Fruit fly (Drosophila melanogaster) whole organism, embryonic: ENCODE data around the gene Irc.

Experiments used
- Abd-B ChIP-seq: fragments of 200-800 bp; sonication (Bioruptor generic); optimal IDR thresholded peaks from 2 replicates; lab custom pipeline; 2018; ENCODE audit warnings: missing biosample characterization, mild to moderate bottlenecking, missing genetic modification characterization, moderate library complexity
- Aef1 ChIP-seq: fragments of 200-800 bp; sonication (Bioruptor generic); IDR thresholded peaks from 3 replicates; pipeline ENCODE4 v1.3.6; 2022; ENCODE audit warnings: missing biosample characterization, missing genetic modification characterization
- BtbVII ChIP-seq: fragments of 200-800 bp; sonication (Bioruptor generic); optimal IDR thresholded peaks from 3 replicates; lab custom pipeline; 2017; ENCODE audit warnings: missing biosample characterization, mild to moderate bottlenecking, missing genetic modification characterization
- CG12071 ChIP-seq: fragments of 200-800 bp; sonication (Bioruptor generic); optimal IDR thresholded peaks from 3 replicates; lab custom pipeline; 2018; ENCODE audit warnings: missing biosample characterization, mild to moderate bottlenecking, missing genetic modification characterization
- CG13296 ChIP-seq: fragments of 200-800 bp; sonication (Bioruptor generic); optimal IDR thresholded peaks from 3 replicates; lab custom pipeline; 2018; ENCODE audit warnings: missing biosample characterization, mild to moderate bottlenecking, missing genetic modification characterization
- CG13624 ChIP-seq: fragments of 200-800 bp; sonication (Bioruptor generic); optimal IDR thresholded peaks from 2 replicates; lab custom pipeline; 2016; ENCODE audit warnings: missing biosample characterization, missing genetic modification characterization
- CG13775 ChIP-seq: fragments of 200-800 bp; sonication (Bioruptor generic); optimal IDR thresholded peaks from 3 replicates; lab custom pipeline; 2017; ENCODE audit warnings: missing biosample characterization, mild to moderate bottlenecking, missing genetic modification characterization
- CG14710 ChIP-seq: fragments of 200-800 bp; sonication (Bioruptor generic); optimal IDR thresholded peaks from 3 replicates; lab custom pipeline; 2019; ENCODE audit warnings: missing biosample characterization, mild to moderate bottlenecking, missing genetic modification characterization, moderate library complexity
- CG2199 ChIP-seq: fragments of 200-800 bp; sonication (Bioruptor generic); IDR thresholded peaks from 3 replicates; pipeline ENCODE4 v1.3.6; 2022; ENCODE audit warnings: missing biosample characterization, missing genetic modification characterization
- CG30403 ChIP-seq: fragments of 200-800 bp; sonication (Bioruptor generic); optimal IDR thresholded peaks from 3 replicates; lab custom pipeline; 2016; ENCODE audit warnings: missing biosample characterization, missing genetic modification characterization
- CG30431 ChIP-seq: fragments of 200-800 bp; sonication (Bioruptor generic); optimal IDR thresholded peaks from 2 replicates; lab custom pipeline; 2017; ENCODE audit warnings: missing biosample characterization, missing genetic modification characterization
- CG32767 ChIP-seq: fragments of 200-800 bp; sonication (Bioruptor generic); IDR thresholded peaks from 2 replicates; pipeline ENCODE4 v1.3.6; 2022; ENCODE audit warnings: missing biosample characterization, missing genetic modification characterization
- CG34224 ChIP-seq: fragments of 200-800 bp; sonication (Bioruptor generic); IDR thresholded peaks from 3 replicates; pipeline ENCODE4 v1.3.6; 2022; ENCODE audit warnings: missing biosample characterization, missing genetic modification characterization; ENCODE audit not compliant: partially characterized antibody
- CG3995 ChIP-seq: fragments of 200-800 bp; sonication (Bioruptor generic); optimal IDR thresholded peaks from 3 replicates; lab custom pipeline; 2016; ENCODE audit warnings: missing biosample characterization, missing genetic modification characterization
- CG6854 ChIP-seq: fragments of 200-800 bp; sonication (Bioruptor generic); optimal IDR thresholded peaks from 3 replicates; lab custom pipeline; 2017; ENCODE audit warnings: missing biosample characterization, mild to moderate bottlenecking, missing genetic modification characterization
- CG7928 ChIP-seq: fragments of 200-800 bp; sonication (Bioruptor generic); optimal IDR thresholded peaks from 2 replicates; lab custom pipeline; 2017; ENCODE audit warnings: missing biosample characterization, mild to moderate bottlenecking, missing genetic modification characterization
- CG7987 ChIP-seq: fragments of 200-800 bp; sonication (Bioruptor generic); optimal IDR thresholded peaks from 2 replicates; lab custom pipeline; 2018; ENCODE audit warnings: missing biosample characterization, mild to moderate bottlenecking, missing genetic modification characterization, moderate library complexity
- CG8089 ChIP-seq: fragments of 200-800 bp; sonication (Bioruptor generic); optimal IDR thresholded peaks from 3 replicates; lab custom pipeline; 2016; ENCODE audit warnings: missing biosample characterization, missing genetic modification characterization
- D19B ChIP-seq: fragments of 200-800 bp; sonication (Bioruptor generic); optimal IDR thresholded peaks from 2 replicates; lab custom pipeline; 2017; ENCODE audit warnings: missing biosample characterization, mild to moderate bottlenecking, missing genetic modification characterization
- Dad ChIP-seq: fragments of 200-800 bp; sonication (Bioruptor generic); optimal IDR thresholded peaks from 3 replicates; lab custom pipeline; 2016; ENCODE audit warnings: missing biosample characterization, missing genetic modification characterization
- Dfd ChIP-seq, 2 experiments: fragments of >200 bp; optimal IDR thresholded peaks; 2 replicates each; lab custom pipeline; 2017; ENCODE audit warnings: missing biosample characterization in 2 of 2, missing genetic modification characterization in 2 of 2
- Elba2 ChIP-seq: fragments of 200-800 bp; sonication (Bioruptor generic); optimal IDR thresholded peaks from 3 replicates; lab custom pipeline; 2016; ENCODE audit warnings: missing biosample characterization, missing genetic modification characterization
- HLHmδ ChIP-seq: fragments of 200-800 bp; sonication (Bioruptor generic); optimal IDR thresholded peaks from 2 replicates; lab custom pipeline; 2018; ENCODE audit warnings: missing biosample characterization, mild to moderate bottlenecking, missing genetic modification characterization, moderate library complexity
- MBD-R2 ChIP-seq: fragments of 200-800 bp; sonication (Bioruptor generic); IDR thresholded peaks from 2 replicates; pipeline ENCODE4 v1.3.6; 2022; ENCODE audit warnings: missing biosample characterization, missing genetic modification characterization
- Mes4 ChIP-seq: fragments of 200-800 bp; sonication (Bioruptor generic); optimal IDR thresholded peaks from 2 replicates; lab custom pipeline; 2016; ENCODE audit warnings: missing biosample characterization, missing genetic modification characterization
- NC2α ChIP-seq: fragments of 200-800 bp; sonication (Bioruptor generic); optimal IDR thresholded peaks from 2 replicates; lab custom pipeline; 2016; ENCODE audit warnings: missing biosample characterization, missing genetic modification characterization
- Scr ChIP-seq: fragments of 200-800 bp; sonication (Bioruptor generic); IDR thresholded peaks from 2 replicates; pipeline ENCODE4 v1.3.6; 2022; ENCODE audit warnings: missing biosample characterization, missing genetic modification characterization; ENCODE audit not compliant: partially characterized antibody
- Side ChIP-seq: fragments of 200-800 bp; sonication (Bioruptor generic); optimal IDR thresholded peaks from 2 replicates; lab custom pipeline; 2016; ENCODE audit warnings: missing biosample characterization, missing genetic modification characterization
- Spps ChIP-seq: fragments of 200-800 bp; sonication (Bioruptor generic); optimal IDR thresholded peaks from 2 replicates; lab custom pipeline; 2018; ENCODE audit warnings: missing biosample characterization, mild to moderate bottlenecking, missing genetic modification characterization
- ab ChIP-seq: fragments of 200-800 bp; sonication (Bioruptor generic); optimal IDR thresholded peaks from 2 replicates; lab custom pipeline; 2016; ENCODE audit warnings: missing biosample characterization, missing genetic modification characterization
- abd-A ChIP-seq: fragments of 200-800 bp; sonication (Bioruptor generic); optimal IDR thresholded peaks from 3 replicates; lab custom pipeline; 2019; ENCODE audit warnings: missing biosample characterization, mild to moderate bottlenecking, missing genetic modification characterization, moderate library complexity
- ase ChIP-seq: fragments of 200-800 bp; sonication (Bioruptor generic); IDR thresholded peaks from 3 replicates; pipeline ENCODE4 v1.3.6; 2022; ENCODE audit warnings: missing biosample characterization, missing genetic modification characterization
- bigmax ChIP-seq: fragments of 200-800 bp; sonication (Bioruptor generic); optimal IDR thresholded peaks from 2 replicates; lab custom pipeline; 2018; ENCODE audit warnings: missing biosample characterization, mild to moderate bottlenecking, missing genetic modification characterization
- caup ChIP-seq: fragments of 200-800 bp; sonication (Bioruptor generic); optimal IDR thresholded peaks from 3 replicates; lab custom pipeline; 2017; ENCODE audit warnings: missing biosample characterization, mild to moderate bottlenecking, missing genetic modification characterization, moderate library complexity; ENCODE audit not compliant: severe bottlenecking
- dan ChIP-seq: fragments of 200-800 bp; sonication (Bioruptor generic); IDR thresholded peaks from 2 replicates; pipeline ENCODE4 v1.3.6; 2022; ENCODE audit warnings: missing biosample characterization, missing genetic modification characterization
- exex ChIP-seq: fragments of 200-800 bp; sonication (Bioruptor generic); optimal IDR thresholded peaks from 4 replicates; lab custom pipeline; 2018; ENCODE audit warnings: missing biosample characterization, mild to moderate bottlenecking, missing genetic modification characterization, moderate library complexity
- fu2 ChIP-seq: fragments of 200-800 bp; sonication (Bioruptor generic); optimal IDR thresholded peaks from 2 replicates; lab custom pipeline; 2016; ENCODE audit warnings: missing biosample characterization, missing genetic modification characterization
- grn ChIP-seq: fragments of 200-800 bp; sonication (Bioruptor generic); optimal IDR thresholded peaks from 3 replicates; lab custom pipeline; 2017; ENCODE audit warnings: missing biosample characterization, missing genetic modification characterization
- gsb-n ChIP-seq: fragments of 200-800 bp; sonication (Bioruptor generic); optimal IDR thresholded peaks from 3 replicates; lab custom pipeline; 2018; ENCODE audit warnings: missing biosample characterization, mild to moderate bottlenecking, missing genetic modification characterization
- jigr1 ChIP-seq: fragments of 200-800 bp; sonication (Bioruptor generic); IDR thresholded peaks from 3 replicates; pipeline ENCODE4 v1.3.6; 2022; ENCODE audit warnings: missing biosample characterization, missing genetic modification characterization
- lov ChIP-seq, 2 experiments: fragments of 200-800 bp in 1 of 2; fragments of >200 bp in 1 of 2; sonication (Bioruptor generic) in 1 of 2; IDR thresholded peaks in 1 of 2; optimal IDR thresholded peaks in 1 of 2; 2 replicates in 1 of 2; 3 replicates in 1 of 2; pipeline versions ENCODE4 v1.3.6 to Lab custom; 2017 to 2022; ENCODE audit warnings: missing biosample characterization in 1 of 2, missing genetic modification characterization in 1 of 2
- org-1 ChIP-seq: fragments of 200-800 bp; sonication (Bioruptor generic); optimal IDR thresholded peaks from 2 replicates; lab custom pipeline; 2017; ENCODE audit warnings: missing biosample characterization, missing genetic modification characterization
- prd ChIP-seq, 3 experiments: fragments of >200 bp in 2 of 3; fragments of 200-800 bp in 1 of 3; sonication (Bioruptor generic) in 1 of 3; optimal IDR thresholded peaks in 2 of 3; IDR thresholded peaks in 1 of 3; 2 replicates in 2 of 3; 3 replicates in 1 of 3; pipeline versions ENCODE4 v1.3.6 to Lab custom; 2017 to 2022; ENCODE audit warnings: missing biosample characterization in 1 of 3, missing genetic modification characterization in 1 of 3
- psq ChIP-seq: fragments of 200-800 bp; sonication (Bioruptor generic); optimal IDR thresholded peaks from 2 replicates; lab custom pipeline; 2017; ENCODE audit warnings: missing biosample characterization, missing genetic modification characterization
- slbo ChIP-seq: fragments of 200-800 bp; sonication (Bioruptor generic); IDR thresholded peaks from 2 replicates; pipeline ENCODE4 v1.3.6; 2022; ENCODE audit warnings: missing biosample characterization, missing genetic modification characterization
- sqz ChIP-seq: fragments of 200-800 bp; sonication (Bioruptor generic); optimal IDR thresholded peaks from 3 replicates; lab custom pipeline; 2018; ENCODE audit warnings: missing biosample characterization, mild to moderate bottlenecking, missing genetic modification characterization
- zfh2 ChIP-seq: fragments of 200-800 bp; sonication (Bioruptor generic); optimal IDR thresholded peaks from 2 replicates; lab custom pipeline; 2016; ENCODE audit warnings: missing biosample characterization, missing genetic modification characterization

Gene Irc

DNA sequence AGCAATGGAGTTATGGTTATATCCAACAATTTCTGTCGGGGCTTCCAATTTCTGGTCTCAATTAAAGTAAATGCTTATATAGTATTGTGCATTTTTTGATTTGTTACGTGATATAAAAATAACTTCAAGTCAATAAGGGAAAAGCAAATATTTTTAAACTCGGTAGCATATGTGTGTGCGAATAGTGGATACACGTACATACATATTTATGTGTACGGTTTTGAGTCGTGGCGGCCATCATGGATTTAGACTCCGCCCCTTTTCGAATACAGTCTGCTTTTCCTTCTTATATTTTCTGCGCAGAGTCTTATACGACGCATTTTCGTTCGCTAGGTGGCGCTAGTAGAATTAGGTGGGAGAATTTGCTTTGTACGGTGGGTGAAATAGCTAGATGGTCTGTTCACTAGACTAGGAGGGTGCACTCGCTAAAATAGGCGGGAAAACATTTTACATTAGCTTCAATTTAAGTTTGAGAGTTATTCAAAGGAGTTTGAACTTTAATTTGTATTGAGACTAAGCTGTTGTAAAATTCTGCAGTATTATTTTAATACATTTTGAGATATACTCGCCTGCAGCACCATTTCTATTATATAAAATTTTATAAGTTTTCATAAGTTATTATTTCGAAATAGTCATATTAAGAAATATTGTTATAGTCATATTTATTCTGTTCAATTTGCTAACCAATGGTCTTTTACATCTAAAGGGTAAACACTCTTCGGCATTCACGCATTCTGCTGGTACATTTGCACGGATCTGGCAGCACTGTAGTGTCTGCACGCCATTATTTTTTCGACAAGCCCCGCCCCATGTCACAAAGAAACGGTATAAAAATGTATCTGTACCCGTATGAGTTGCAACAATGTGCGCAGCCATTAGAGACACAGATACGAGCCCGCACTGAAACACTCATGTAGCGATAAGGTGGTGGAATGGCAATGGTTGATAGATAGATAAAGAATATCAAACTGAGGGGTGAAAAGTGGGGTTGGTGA, 33.0 kb upstream of the Irc start (continued):
- TF ChIP-seq CG2199 (GFP tag; lab: Robert Waterston, UW) (peak; percentile 40; the same call in 1 of the 3 replicates), HLHmδ (GFP tag; lab: Kevin White, UChicago) (no peak), CG7987 (peak; percentile 26), psq (GFP tag; lab: Kevin White, UChicago) (peak; percentile 38), zfh2 (GFP tag; lab: Kevin White, UChicago) (no peak), Scr (GFP tag; lab: Robert Waterston, UW) (no peak), CG30403 (peak; percentile 71), MBD-R2 (peak; percentile 30; the same call in 1 of the 2 replicates), slbo (peak; percentile 80), exex (tag; lab: Kevin White, UChicago) (no peak), D19B (GFP tag; lab: Kevin White, UChicago) (peak; percentile 81), gsb-n (tag; lab: Kevin White, UChicago) (peak; percentile 54), CG14710 (peak; percentile 75), lov (optimal IDR thresholded peaks at IDR 0.05; lab: Kevin White, UChicago) (no peak), lov (GFP tag; IDR thresholded peaks at IDR 0.05; lab: Robert Waterston, UW) (0 out of 3 replicates have a peak, but pooled peaks have one; percentile 37), fu2 (no peak), CG3995 (no peak), CG8089 (no peak), CG7928 (GFP tag; lab: Kevin White, UChicago) (no peak), CG32767 (GFP tag; lab: Robert Waterston, UW) (peak; percentile 91), CG13296 (GFP tag; lab: Kevin White, UChicago) (no peak), dan (GFP tag; lab: Robert Waterston, UW) (no peak), prd (optimal IDR thresholded peaks at IDR 0.05; lab: Kevin White, UChicago) (no peak), prd (GFP tag; IDR thresholded peaks at IDR 0.05; lab: Robert Waterston, UW) (peak; percentile 61), CG34224 (GFP tag; lab: Robert Waterston, UW) (no peak), abd-A (tag; lab: Kevin White, UChicago) (peak; percentile 95), org-1 (GFP tag; lab: Kevin White, UChicago) (peak; percentile 24), CG6854 (GFP tag; lab: Kevin White, UChicago) (peak; percentile 11), sqz (GFP tag; lab: Kevin White, UChicago) (no peak), ase (GFP tag; lab: Robert Waterston, UW) (peak; percentile 48; the same call in 1 of the 3 replicates), CG13624 (GFP tag; lab: Kevin White, UChicago) (peak; percentile 26), bigmax (GFP tag; lab: Kevin White, UChicago) (no peak), CG30431 (no peak), Aef1 (GFP tag; lab: Robert Waterston, UW) (peak; percentile 32; the same call in 1 of the 3 replicates), Dad (GFP tag; lab: Kevin White, UChicago) (no peak), NC2α (GFP tag; lab: Kevin White, UChicago) (no peak), ab (no peak), BtbVII (GFP tag; lab: Kevin White, UChicago) (no peak), CG12071 (no peak), Elba2 (no peak), Side (GFP tag; lab: Kevin White, UChicago) (no peak), Spps (tag; lab: Kevin White, UChicago) (peak; percentile 23), Mes4 (GFP tag; lab: Kevin White, UChicago) (no peak), caup (peak; percentile 60), Abd-B (GFP tag; lab: Kevin White, UChicago) (peak; percentile 74), Dfd (GFP tag; optimal IDR thresholded peaks at IDR 0.05; lab: Kevin White, UChicago) (no peak), jigr1 (GFP tag; lab: Robert Waterston, UW) (no peak), grn (GFP tag; lab: Kevin White, UChicago) (peak; percentile 67), CG13775 (GFP tag; lab: Kevin White, UChicago) (peak; percentile 50)
